Worm (Caenorhabditis elegans): ENCODE measurements around the gene mam-4.
A peak's percentile ranks its signal among the peaks of the same experiment; 100 is the strongest.

The mam-4 gene

ce11 chrV:11209452-11210188, 38.3 kb upstream of the mam-4 start:
- TF ChIP-seq mep-1 (tag; optimal IDR thresholded peaks at IDR 0.05) = no peak
- TF ChIP-seq unc-62 (GFP tag; optimal IDR thresholded peaks at IDR 0.05 in 1 of 2) = peak in 1 of 2 experiments; percentile 92
- no peak for TF ChIP-seq unc-62 (tag; optimal IDR thresholded peaks at IDR 0.05)

ce11 chrV:11211323-11211722, 36.6 kb upstream of the mam-4 start:
- TF ChIP-seq pha-4 (GFP tag; IDR thresholded peaks at IDR 0.05) (no peak), pha-4 (tag; optimal IDR thresholded peaks at IDR 0.05) (no peak), unc-130 (GFP tag; optimal IDR thresholded peaks at IDR 0.05) (no peak), unc-62 (GFP tag; optimal IDR thresholded peaks at IDR 0.05 in 1 of 2) (peak in 1 of 2 experiments; percentile 44), unc-62 (tag; optimal IDR thresholded peaks at IDR 0.05) (no peak), snpc-1.2 (GFP tag; IDR thresholded peaks at IDR 0.05) (no peak)

- TF ChIP-seq spr-3 (GFP tag; optimal IDR thresholded peaks at IDR 0.05) (no peak), egl-43 (GFP tag; IDR thresholded peaks at IDR 0.05) (no peak), ceh-62 (tag; optimal IDR thresholded peaks at IDR 0.05) (no peak), skn-1 (tag; optimal IDR thresholded peaks at IDR 0.05) (no peak), mes-2 (tag; optimal IDR thresholded peaks at IDR 0.05; ENCODE audit: poor library complexity, severe bottlenecking) (no peak), zip-11 (GFP tag; IDR thresholded peaks at IDR 0.05) (no peak), nhr-6 (tag; optimal IDR thresholded peaks at IDR 0.05) (no peak), hmg-1.1 (GFP tag; IDR thresholded peaks at IDR 0.05) (no peak), nhr-28 (tag; optimal IDR thresholded peaks at IDR 0.05) (no peak), cey-2 (tag; optimal IDR thresholded peaks at IDR 0.05; ENCODE audit: borderline replicate concordance, insufficient read depth) (no peak), lsy-2 (tag; optimal IDR thresholded peaks at IDR 0.05) (no peak), ces-1 (GFP tag; optimal IDR thresholded peaks at IDR 0.05) (no peak), F26F4.8 (GFP tag; conservative IDR thresholded peaks at IDR 0.05) (no peak)
These were observed 33.4 kb upstream of the mam-4 start for ce11 chrV:11214569-11214968.

ce11 chrV:11216137-11216536, 31.8 kb upstream of the mam-4 start:
- TF ChIP-seq unc-62 (GFP tag; optimal IDR thresholded peaks at IDR 0.05 in 1 of 2) = peak in 1 of 2 experiments; percentile 97
- no peak for TF ChIP-seq unc-62 (tag; optimal IDR thresholded peaks at IDR 0.05)
- TF ChIP-seq vab-7 (GFP tag; IDR thresholded peaks at IDR 0.05) = no peak
- TF ChIP-seq ama-1 (optimal IDR thresholded peaks at IDR 0.05) = no peak
- no peak for TF ChIP-seq lin-38 (GFP tag; IDR thresholded peaks at IDR 0.05)

ce11 chrV:11217394-11217793, 30.6 kb upstream of the mam-4 start, which contains the start of gene cyp-29A2:
Gene cyp-29A2 (plus strand): TSS chrV:11217583.
- TF ChIP-seq unc-39 (tag; optimal IDR thresholded peaks at IDR 0.05) = no peak
- TF ChIP-seq nhr-77 (tag; optimal IDR thresholded peaks at IDR 0.05) = peak; percentile 92
- TF ChIP-seq lin-15B (tag; optimal IDR thresholded peaks at IDR 0.05) = no peak
- peak in 1 of 2 experiments; percentile 58 for TF ChIP-seq unc-62 (GFP tag; optimal IDR thresholded peaks at IDR 0.05 in 1 of 2)
- no peak for TF ChIP-seq unc-62 (tag; optimal IDR thresholded peaks at IDR 0.05)
- TF ChIP-seq nhr-6 (tag; optimal IDR thresholded peaks at IDR 0.05) = peak; percentile 7
- TF ChIP-seq dve-1 (tag; optimal IDR thresholded peaks at IDR 0.05; ENCODE audit: insufficient read depth) = peak; percentile 15
- peak; percentile 57 for TF ChIP-seq hlh-11 (tag; optimal IDR thresholded peaks at IDR 0.05)
- peak; percentile 99 for TF ChIP-seq nhr-28 (tag; optimal IDR thresholded peaks at IDR 0.05)
- peak; percentile 41 for TF ChIP-seq dmd-6 (GFP tag; IDR thresholded peaks at IDR 0.05)
- peak in 1 of 2 experiments; percentile 49 for TF ChIP-seq mdl-1 (tag; optimal IDR thresholded peaks at IDR 0.05)
- no peak for TF ChIP-seq daf-16 (GFP tag; optimal IDR thresholded peaks at IDR 0.05)
- peak; percentile 69 for TF ChIP-seq daf-16 (tag; optimal IDR thresholded peaks at IDR 0.05)
- 0 out of 2 replicates have a peak, but pooled peaks have one; percentile 43 for TF ChIP-seq php-3 (GFP tag; IDR thresholded peaks at IDR 0.05)
- peak; percentile 52 for TF ChIP-seq hlh-30 (tag; optimal IDR thresholded peaks at IDR 0.05; ENCODE audit: insufficient read depth)
- no peak for TF ChIP-seq saeg-2 (GFP tag; IDR thresholded peaks at IDR 0.05)
- peak; percentile 32 for TF ChIP-seq aha-1 (tag)
